Worm (Caenorhabditis elegans) whole organism, L1 larva: Measurements from ENCODE around the gene twk-4.

Experiments
- C04F5.9 ChIP-seq: sonication (generic microtip); optimal IDR thresholded peaks from 2 replicates; lab custom pipeline; 2016; ENCODE audit warnings: missing genetic modification characterization, missing compliant biosample characterization
- F16B12.6 ChIP-seq: fragments of 150-350 bp; optimal IDR thresholded peaks from 2 replicates; lab custom pipeline; 2014; ENCODE audit warnings: missing biosample characterization, missing genetic modification characterization
- Y116A8C.19 ChIP-seq: sonication (generic microtip); optimal IDR thresholded peaks from 2 replicates; lab custom pipeline; 2016; ENCODE audit warnings: missing compliant biosample characterization, missing genetic modification characterization, borderline replicate concordance
- blmp-1 ChIP-seq: fragments of 150-350 bp; optimal IDR thresholded peaks from 2 replicates; lab custom pipeline; 2014; ENCODE audit warnings: missing biosample characterization, missing genetic modification characterization
- ceh-8 ChIP-seq: fragments of 200-800 bp; sonication (Bioruptor generic); optimal IDR thresholded peaks from 2 replicates; lab custom pipeline; 2018; ENCODE audit warnings: mild to moderate bottlenecking, missing genetic modification characterization, moderate library complexity, missing compliant biosample characterization
- ceh-82 ChIP-seq, 3 experiments: fragments of 150-350 bp in 1 of 3; sonication (generic microtip) in 2 of 3; optimal IDR thresholded peaks; 2 replicates each; lab custom pipeline; 2014 to 2017; ENCODE audit warnings: missing biosample characterization in 3 of 3, missing genetic modification characterization in 3 of 3
- ceh-88 ChIP-seq: fragments of 200-800 bp; sonication (Bioruptor generic); IDR thresholded peaks from 2 replicates; pipeline ENCODE4 v1.3.6; 2022; ENCODE audit warnings: missing genetic modification characterization, missing compliant biosample characterization
- dpl-1 ChIP-seq, 3 experiments: fragments of 150-350 bp in 2 of 3; sonication (generic microtip) in 1 of 3; optimal IDR thresholded peaks; 2 replicates each; lab custom pipeline; 2014 to 2017; ENCODE audit warnings: missing biosample characterization in 3 of 3, missing genetic modification characterization in 3 of 3, missing genetic modification reagents in 3 of 3
- efl-1 ChIP-seq, 4 experiments: fragments of 150-350 bp; optimal IDR thresholded peaks in 3 of 4; peaks in 1 of 4; 1 replicate in 1 of 4; 2 replicates in 3 of 4; lab custom pipeline; 2014; ENCODE audit warnings: missing biosample characterization in 2 of 4, missing genetic modification characterization in 2 of 4, missing genetic modification reagents in 2 of 4
- efl-3 ChIP-seq: fragments of 200-800 bp; sonication (Bioruptor generic); optimal IDR thresholded peaks from 2 replicates; lab custom pipeline; 2018; ENCODE audit warnings: mild to moderate bottlenecking, missing genetic modification characterization, missing compliant biosample characterization
- egl-13 ChIP-seq: sonication (generic microtip); optimal IDR thresholded peaks from 2 replicates; lab custom pipeline; 2016; ENCODE audit warnings: missing genotype, missing genetic modification reagents, missing genetic modification characterization, missing compliant biosample characterization
- elt-2 ChIP-seq: sonication (generic microtip); optimal IDR thresholded peaks from 2 replicates; lab custom pipeline; 2016; ENCODE audit warnings: missing genetic modification characterization, mild to moderate bottlenecking, inconsistent platforms, missing compliant biosample characterization, missing genetic modification reagents
- elt-3 ChIP-seq, 6 experiments: fragments of 150-350 bp in 1 of 6; sonication (generic microtip); optimal IDR thresholded peaks; 2 replicates each; lab custom pipeline; 2017 to 2018; ENCODE audit warnings: missing biosample characterization in 6 of 6, missing genetic modification characterization in 6 of 6, inconsistent platforms in 1 of 6
- fkh-10 ChIP-seq: sonication (generic microtip); optimal IDR thresholded peaks from 2 replicates; lab custom pipeline; 2017; ENCODE audit warnings: missing biosample characterization, missing genetic modification reagents, missing genetic modification characterization
- grh-1 ChIP-seq: fragments of 200-800 bp; sonication (Bioruptor generic); IDR thresholded peaks from 2 replicates; pipeline ENCODE4 v1.3.6; 2022; ENCODE audit warnings: missing genetic modification reagents, missing genetic modification characterization, missing compliant biosample characterization
- hlh-4 ChIP-seq: sonication (generic microtip); optimal IDR thresholded peaks from 2 replicates; lab custom pipeline; 2016; ENCODE audit warnings: mild to moderate bottlenecking, missing genetic modification characterization, missing compliant biosample characterization
- irx-1 ChIP-seq: sonication (generic microtip); optimal IDR thresholded peaks from 2 replicates; lab custom pipeline; 2016; ENCODE audit warnings: missing genetic modification characterization, missing compliant biosample characterization
- isw-1 ChIP-seq: fragments of 200-800 bp; sonication (Bioruptor generic); IDR thresholded peaks from 2 replicates; pipeline ENCODE4 v1.3.6; 2022; ENCODE audit warnings: missing genetic modification characterization, missing compliant biosample characterization
- lin-13 ChIP-seq: fragments of 150-350 bp; optimal IDR thresholded peaks from 2 replicates; lab custom pipeline; 2014; ENCODE audit warnings: missing biosample characterization, missing genetic modification reagents, missing genetic modification characterization
- lin-14 ChIP-seq: fragments of 200-800 bp; sonication (Bioruptor generic); optimal IDR thresholded peaks from 2 replicates; lab custom pipeline; 2018; ENCODE audit warnings: mild to moderate bottlenecking, missing genetic modification characterization, moderate library complexity, missing compliant biosample characterization
- lin-15B ChIP-seq: fragments of 150-350 bp; sonication (generic microtip); optimal IDR thresholded peaks from 3 replicates; lab custom pipeline; 2014; ENCODE audit warnings: missing biosample characterization, missing genetic modification characterization
- lin-35 ChIP-seq, 2 experiments: fragments of 150-350 bp; optimal IDR thresholded peaks; 2 replicates each; lab custom pipeline; 2014; ENCODE audit warnings: missing biosample characterization in 2 of 2, missing genetic modification characterization in 2 of 2, missing genetic modification reagents in 2 of 2
- lsy-2 ChIP-seq, 2 experiments: fragments of 150-350 bp; optimal IDR thresholded peaks; 2 replicates each; lab custom pipeline; 2014; ENCODE audit warnings: missing biosample characterization in 2 of 2, missing genetic modification characterization in 2 of 2
- mdl-1 ChIP-seq, 2 experiments: fragments of 150-350 bp; optimal IDR thresholded peaks; 2 replicates each; lab custom pipeline; 2014 to 2017; ENCODE audit warnings: missing biosample characterization in 2 of 2, missing genetic modification characterization in 2 of 2, inconsistent platforms in 1 of 2
- mef-2 ChIP-seq: fragments of 150-350 bp; optimal IDR thresholded peaks from 2 replicates; lab custom pipeline; 2014; ENCODE audit warnings: missing biosample characterization, missing genetic modification characterization
- mep-1 ChIP-seq: fragments of 150-350 bp; optimal IDR thresholded peaks from 2 replicates; lab custom pipeline; 2014; ENCODE audit warnings: missing biosample characterization, missing genetic modification characterization
- nhr-11 ChIP-seq: fragments of 150-350 bp; optimal IDR thresholded peaks from 2 replicates; lab custom pipeline; 2014; ENCODE audit warnings: missing biosample characterization, missing genetic modification characterization
- nhr-19 ChIP-seq: fragments of 200-800 bp; sonication (Bioruptor generic); conservative IDR thresholded peaks from 2 replicates; pipeline ENCODE4 v1.3.6; 2022; ENCODE audit warnings: missing genetic modification characterization, missing compliant biosample characterization
- nhr-20 ChIP-seq: sonication (generic microtip); optimal IDR thresholded peaks from 2 replicates; lab custom pipeline; 2016; ENCODE audit warnings: mild to moderate bottlenecking, missing genetic modification characterization, missing compliant biosample characterization
- nhr-237 ChIP-seq: fragments of 150-350 bp; optimal IDR thresholded peaks from 2 replicates; lab custom pipeline; 2014; ENCODE audit warnings: missing biosample characterization, missing genetic modification characterization
- nhr-28 ChIP-seq: fragments of 150-350 bp; optimal IDR thresholded peaks from 2 replicates; lab custom pipeline; 2014; ENCODE audit warnings: missing biosample characterization, missing genetic modification characterization
- nhr-47 ChIP-seq: sonication (generic microtip); optimal IDR thresholded peaks from 2 replicates; lab custom pipeline; 2016; ENCODE audit warnings: mild to moderate bottlenecking, missing genetic modification characterization, moderate library complexity, missing compliant biosample characterization
- nhr-71 ChIP-seq: sonication (generic microtip); optimal IDR thresholded peaks from 2 replicates; lab custom pipeline; 2016; ENCODE audit warnings: mild to moderate bottlenecking, missing genetic modification characterization, moderate library complexity, missing compliant biosample characterization
- nhr-77 ChIP-seq: fragments of 150-350 bp; optimal IDR thresholded peaks from 2 replicates; lab custom pipeline; 2014; ENCODE audit warnings: missing biosample characterization, missing genetic modification characterization
- nhr-84 ChIP-seq: sonication (generic microtip); optimal IDR thresholded peaks from 2 replicates; lab custom pipeline; 2017; ENCODE audit warnings: missing biosample characterization, missing genetic modification characterization
- nhr-85 ChIP-seq: sonication (generic microtip); peaks from one replicate; lab custom pipeline; 2016; ENCODE audit warnings: missing genetic modification characterization, inconsistent platforms, missing compliant biosample characterization
- pax-3 ChIP-seq: fragments of 200-800 bp; sonication (Bioruptor generic); optimal IDR thresholded peaks from 2 replicates; lab custom pipeline; 2018; ENCODE audit warnings: mild to moderate bottlenecking, missing genetic modification characterization, moderate library complexity, missing compliant biosample characterization
- rnt-1 ChIP-seq: sonication (generic microtip); optimal IDR thresholded peaks from 2 replicates; lab custom pipeline; 2016; ENCODE audit warnings: mild to moderate bottlenecking, missing genetic modification characterization, moderate library complexity, missing compliant biosample characterization
- skn-1 ChIP-seq: fragments of 150-350 bp; optimal IDR thresholded peaks from 2 replicates; lab custom pipeline; 2014; ENCODE audit warnings: missing biosample characterization, missing genetic modification characterization
- snpc-4 ChIP-seq: fragments of 150-350 bp; optimal IDR thresholded peaks from 2 replicates; lab custom pipeline; 2014; ENCODE audit warnings: missing biosample characterization, missing genetic modification characterization
- snu-23 ChIP-seq: sonication (generic microtip); optimal IDR thresholded peaks from 2 replicates; lab custom pipeline; 2016; ENCODE audit warnings: missing genetic modification characterization, missing compliant biosample characterization
- swsn-7 ChIP-seq: sonication (generic microtip); optimal IDR thresholded peaks from 2 replicates; lab custom pipeline; 2016; ENCODE audit warnings: missing genetic modification characterization, missing compliant biosample characterization
- tbx-2 ChIP-seq: sonication (generic microtip); optimal IDR thresholded peaks from 2 replicates; lab custom pipeline; 2016; ENCODE audit warnings: missing genetic modification characterization, missing compliant biosample characterization
- unc-130 ChIP-seq: fragments of 150-350 bp; optimal IDR thresholded peaks from 2 replicates; lab custom pipeline; 2017; ENCODE audit warnings: missing biosample characterization, missing genetic modification characterization, inconsistent platforms
- unc-62 ChIP-seq: fragments of 150-350 bp; optimal IDR thresholded peaks from 2 replicates; lab custom pipeline; 2014; ENCODE audit warnings: missing biosample characterization, missing genetic modification reagents, missing genetic modification characterization
- unc-86 ChIP-seq: sonication (generic microtip); optimal IDR thresholded peaks from 2 replicates; lab custom pipeline; 2016; ENCODE audit warnings: missing genetic modification characterization, missing compliant biosample characterization
- vab-15 ChIP-seq: sonication (generic microtip); optimal IDR thresholded peaks from 2 replicates; lab custom pipeline; 2017; ENCODE audit warnings: missing genotype, mild to moderate bottlenecking, missing genetic modification characterization, missing compliant biosample characterization
- xbp-1 ChIP-seq: sonication (generic microtip); optimal IDR thresholded peaks from 2 replicates; lab custom pipeline; 2016; ENCODE audit warnings: missing genetic modification characterization, missing compliant biosample characterization
- zag-1 ChIP-seq: fragments of 150-350 bp; optimal IDR thresholded peaks from 2 replicates; lab custom pipeline; 2014; ENCODE audit warnings: missing biosample characterization, missing genetic modification characterization
- ztf-11 ChIP-seq, 2 experiments: sonication (generic microtip); optimal IDR thresholded peaks; 2 replicates each; lab custom pipeline; 2016 to 2017; ENCODE audit warnings: missing genetic modification characterization in 2 of 2, missing biosample characterization in 1 of 2, missing compliant biosample characterization in 1 of 2
- ztf-4 ChIP-seq: fragments of 150-350 bp; optimal IDR thresholded peaks from 2 replicates; lab custom pipeline; 2014; ENCODE audit warnings: missing biosample characterization, missing genetic modification characterization

twk-4 gene

ce11 chrII:9194195-9194594, at the start of gene twk-4:
twk-4 (minus strand) TSS chrII:9194295.
- TF ChIP-seq fkh-10 (GFP tag; lab: Kevin White, UChicago) = no peak
- no peak for TF ChIP-seq efl-1 (optimal IDR thresholded peaks at IDR 0.05; lab: Kevin White, UChicago)
- peak in 1 of 2 experiments; percentile 27 for TF ChIP-seq efl-1 (GFP tag; optimal IDR thresholded peaks at IDR 0.05 in 1 of 2; lab: Kevin White, UChicago)
- no peak for TF ChIP-seq elt-2 (tag; lab: Kevin White, UChicago)
- TF ChIP-seq, all 84 proteins: peak for 1

ce11 chrII:9242804-9243203, 48.7 kb upstream of the twk-4 start:
- TF ChIP-seq rnt-1 (peak; percentile 54), unc-86 (tag; lab: Kevin White, UChicago) (peak; percentile 34), ztf-4 (tag; lab: Kevin White, UChicago) (no peak), snpc-4 (tag; lab: Kevin White, UChicago) (no peak), snu-23 (GFP tag; lab: Kevin White, UChicago) (peak; percentile 69), fkh-10 (GFP tag; lab: Kevin White, UChicago) (no peak), efl-3 (GFP tag; lab: Kevin White, UChicago) (no peak), nhr-237 (peak; percentile 14), mdl-1 (tag; optimal IDR thresholded peaks at IDR 0.05; lab: Kevin White, UChicago) (peak in 1 of 2 experiments; percentile 47), tbx-2 (tag; lab: Kevin White, UChicago) (peak; percentile 60), ceh-88 (GFP tag; lab: Robert Waterston, UW) (peak; percentile 48), nhr-71 (tag; lab: Kevin White, UChicago) (peak; percentile 67), egl-13 (tag; lab: Kevin White, UChicago) (no peak), dpl-1 (GFP tag; optimal IDR thresholded peaks at IDR 0.05; lab: Kevin White, UChicago) (peak; percentile 88 to 95 (median 93)), unc-130 (tag; lab: Kevin White, UChicago) (peak; percentile 49), swsn-7 (tag; lab: Kevin White, UChicago) (peak; percentile 54), F16B12.6 (tag; lab: Kevin White, UChicago) (peak; percentile 16), pax-3 (tag; lab: Kevin White, UChicago) (no peak), nhr-11 (tag; lab: Kevin White, UChicago) (no peak), nhr-20 (tag; lab: Kevin White, UChicago) (peak; percentile 51), lin-14 (GFP tag; lab: Kevin White, UChicago) (peak; percentile 59), ceh-82 (tag; optimal IDR thresholded peaks at IDR 0.05; lab: Kevin White, UChicago) (peak; percentile 4 to 40 (median 36)), unc-62 (GFP tag; lab: Kevin White, UChicago) (no peak), ztf-11 (tag; optimal IDR thresholded peaks at IDR 0.05; lab: Kevin White, UChicago) (no peak), nhr-28 (tag; lab: Kevin White, UChicago) (no peak), Y116A8C.19 (tag; lab: Kevin White, UChicago) (no peak), xbp-1 (peak; percentile 68), grh-1 (GFP tag; lab: Robert Waterston, UW) (0 out of 2 replicates have a peak, but pooled peaks have one; percentile 6), C04F5.9 (tag; lab: Kevin White, UChicago) (no peak), nhr-19 (GFP tag; lab: Robert Waterston, UW) (peak; percentile 41; the same call in 1 of the 2 replicates), skn-1 (tag; lab: Kevin White, UChicago) (peak; percentile 46), lin-13 (GFP tag; lab: Kevin White, UChicago) (no peak), lsy-2 (tag; optimal IDR thresholded peaks at IDR 0.05; lab: Kevin White, UChicago) (peak; percentile 72 to 79), mep-1 (tag; lab: Kevin White, UChicago) (peak; percentile 68), vab-15 (no peak), lin-35 (GFP tag; optimal IDR thresholded peaks at IDR 0.05; lab: Kevin White, UChicago) (peak; percentile 92 to 95), hlh-4 (no peak), isw-1 (GFP tag; lab: Robert Waterston, UW) (peak; percentile 49; the same call in 1 of the 2 replicates), nhr-85 (tag; lab: Kevin White, UChicago) (peak; percentile 75), nhr-47 (tag; lab: Kevin White, UChicago) (peak; percentile 65), lin-15B (tag; lab: Kevin White, UChicago) (peak; percentile 41), blmp-1 (tag; lab: Kevin White, UChicago) (peak; percentile 49), zag-1 (tag; lab: Kevin White, UChicago) (no peak), mef-2 (no peak), nhr-77 (peak; percentile 15), nhr-84 (no peak), elt-3 (tag; optimal IDR thresholded peaks at IDR 0.05; lab: Kevin White, UChicago) (no peak), ceh-8 (no peak), irx-1 (tag; lab: Kevin White, UChicago) (peak; percentile 2)
